Fruit fly (Drosophila melanogaster) whole organism, embryonic: ENCODE results near the gene CG43293.

ENCODE experiments used
- Antp ChIP-seq: fragments of 200-800 bp; sonication (Bioruptor generic); optimal IDR thresholded peaks from 3 replicates; lab custom pipeline; 2016; ENCODE audit warnings: missing biosample characterization, missing genetic modification characterization
- Atf3 ChIP-seq: fragments of 200-800 bp; sonication (Bioruptor generic); optimal IDR thresholded peaks from 3 replicates; lab custom pipeline; 2016; ENCODE audit warnings: missing biosample characterization, missing genetic modification characterization
- Atf6 ChIP-seq: fragments of 200-800 bp; sonication (Bioruptor generic); IDR thresholded peaks from 2 replicates; pipeline ENCODE4 v1.3.6; 2022; ENCODE audit warnings: missing biosample characterization, missing genetic modification characterization
- C15 ChIP-seq: fragments of 200-800 bp; sonication (Bioruptor generic); IDR thresholded peaks from 3 replicates; pipeline ENCODE4 v1.3.6; 2022; ENCODE audit warnings: missing biosample characterization, missing genetic modification characterization
- CG1024 ChIP-seq: fragments of 200-800 bp; sonication (Bioruptor generic); IDR thresholded peaks from 2 replicates; pipeline ENCODE4 v1.3.6; 2022; ENCODE audit warnings: missing biosample characterization, missing genetic modification characterization
- CG10267 ChIP-seq: fragments of 200-800 bp; sonication (Bioruptor generic); optimal IDR thresholded peaks from 2 replicates; lab custom pipeline; 2018; ENCODE audit warnings: missing biosample characterization, mild to moderate bottlenecking, missing genetic modification characterization, moderate library complexity
- CG10979 ChIP-seq: fragments of 200-800 bp; sonication (Bioruptor generic); optimal IDR thresholded peaks from 2 replicates; lab custom pipeline; 2018; ENCODE audit warnings: missing biosample characterization, mild to moderate bottlenecking, missing genetic modification characterization, moderate library complexity
- CG12071 ChIP-seq: fragments of 200-800 bp; sonication (Bioruptor generic); optimal IDR thresholded peaks from 3 replicates; lab custom pipeline; 2018; ENCODE audit warnings: missing biosample characterization, mild to moderate bottlenecking, missing genetic modification characterization
- CG1233 ChIP-seq: fragments of 200-800 bp; sonication (Bioruptor generic); optimal IDR thresholded peaks from 4 replicates; lab custom pipeline; 2018; ENCODE audit warnings: missing biosample characterization, mild to moderate bottlenecking, missing genetic modification characterization
- CG1832 ChIP-seq: fragments of 200-800 bp; sonication (Bioruptor generic); optimal IDR thresholded peaks from 2 replicates; lab custom pipeline; 2017; ENCODE audit warnings: missing biosample characterization, mild to moderate bottlenecking, missing genetic modification characterization, inconsistent platforms
- CG18764 ChIP-seq: fragments of 200-800 bp; sonication (Bioruptor generic); optimal IDR thresholded peaks from 3 replicates; lab custom pipeline; 2016; ENCODE audit warnings: missing biosample characterization, missing genetic modification characterization
- CG2116 ChIP-seq: fragments of 200-800 bp; sonication (Bioruptor generic); optimal IDR thresholded peaks from 3 replicates; lab custom pipeline; 2018; ENCODE audit warnings: missing biosample characterization, mild to moderate bottlenecking, missing genetic modification characterization
- CG6254 ChIP-seq: fragments of 200-800 bp; sonication (Bioruptor generic); optimal IDR thresholded peaks from 3 replicates; lab custom pipeline; 2017; ENCODE audit warnings: mild to moderate bottlenecking, missing biosample characterization, missing genetic modification reagents, missing genetic modification characterization
- CG6813 ChIP-seq: fragments of 200-800 bp; sonication (Bioruptor generic); optimal IDR thresholded peaks from 2 replicates; lab custom pipeline; 2017; ENCODE audit warnings: missing biosample characterization, missing genetic modification characterization, mild to moderate bottlenecking, moderate library complexity, missing genetic modification reagents
- CG7928 ChIP-seq: fragments of 200-800 bp; sonication (Bioruptor generic); optimal IDR thresholded peaks from 2 replicates; lab custom pipeline; 2017; ENCODE audit warnings: missing biosample characterization, mild to moderate bottlenecking, missing genetic modification characterization
- CG8089 ChIP-seq: fragments of 200-800 bp; sonication (Bioruptor generic); optimal IDR thresholded peaks from 3 replicates; lab custom pipeline; 2016; ENCODE audit warnings: missing biosample characterization, missing genetic modification characterization
- CG8359 ChIP-seq: fragments of 200-800 bp; sonication (Bioruptor generic); optimal IDR thresholded peaks from 2 replicates; lab custom pipeline; 2017; ENCODE audit warnings: missing biosample characterization, mild to moderate bottlenecking, missing genetic modification characterization, borderline replicate concordance
- CrebB ChIP-seq: fragments of 200-800 bp; sonication (Bioruptor generic); optimal IDR thresholded peaks from 3 replicates; lab custom pipeline; 2018; ENCODE audit warnings: missing biosample characterization, mild to moderate bottlenecking, missing genetic modification characterization
- Ets97D ChIP-seq: fragments of 200-800 bp; sonication (Bioruptor generic); optimal IDR thresholded peaks from 3 replicates; lab custom pipeline; 2016; ENCODE audit warnings: missing biosample characterization, missing genetic modification characterization
- HLHmδ ChIP-seq: fragments of 200-800 bp; sonication (Bioruptor generic); optimal IDR thresholded peaks from 2 replicates; lab custom pipeline; 2018; ENCODE audit warnings: missing biosample characterization, mild to moderate bottlenecking, missing genetic modification characterization, moderate library complexity
- Hey ChIP-seq: fragments of 200-800 bp; sonication (Bioruptor generic); optimal IDR thresholded peaks from 3 replicates; lab custom pipeline; 2018; ENCODE audit warnings: missing biosample characterization, mild to moderate bottlenecking, missing genetic modification characterization
- Hr3 ChIP-seq: fragments of 200-800 bp; sonication (Bioruptor generic); optimal IDR thresholded peaks from 3 replicates; lab custom pipeline; 2016; ENCODE audit warnings: missing biosample characterization, missing genetic modification characterization
- MESR4 ChIP-seq: fragments of 200-800 bp; sonication (Bioruptor generic); optimal IDR thresholded peaks from 2 replicates; lab custom pipeline; 2018; ENCODE audit warnings: missing biosample characterization, mild to moderate bottlenecking, missing genetic modification characterization, moderate library complexity
- Med ChIP-seq: fragments of 200-800 bp; sonication (Bioruptor generic); peaks from one replicate; lab custom pipeline; 2016; ENCODE audit warnings: missing biosample characterization, missing genetic modification characterization, mild to moderate bottlenecking, inconsistent platforms, moderate library complexity
- NK7.1 ChIP-seq: fragments of 200-800 bp; sonication (Bioruptor generic); optimal IDR thresholded peaks from 3 replicates; lab custom pipeline; 2016; ENCODE audit warnings: missing biosample characterization, missing genetic modification characterization
- Nf-YB ChIP-seq: fragments of 200-800 bp; sonication (Bioruptor generic); optimal IDR thresholded peaks from 3 replicates; lab custom pipeline; 2019; ENCODE audit warnings: missing biosample characterization, mild to moderate bottlenecking, missing genetic modification characterization, moderate library complexity
- Sry-β ChIP-seq: fragments of 200-800 bp; sonication (Bioruptor generic); optimal IDR thresholded peaks from 2 replicates; lab custom pipeline; 2018; ENCODE audit warnings: missing biosample characterization, mild to moderate bottlenecking, missing genetic modification characterization, moderate library complexity
- Trl ChIP-seq, 3 experiments: fragments of >200 bp in 2 of 3; fragments of 200-800 bp in 1 of 3; sonication (Bioruptor generic) in 1 of 3; optimal IDR thresholded peaks; 2 replicates in 1 of 3; 3 replicates in 2 of 3; lab custom pipeline; 2016 to 2017; ENCODE audit warnings: missing biosample characterization in 1 of 3, missing genetic modification characterization in 1 of 3
- ab ChIP-seq: fragments of 200-800 bp; sonication (Bioruptor generic); optimal IDR thresholded peaks from 2 replicates; lab custom pipeline; 2016; ENCODE audit warnings: missing biosample characterization, missing genetic modification characterization
- abd-A ChIP-seq: fragments of 200-800 bp; sonication (Bioruptor generic); optimal IDR thresholded peaks from 3 replicates; lab custom pipeline; 2019; ENCODE audit warnings: missing biosample characterization, mild to moderate bottlenecking, missing genetic modification characterization, moderate library complexity
- ara ChIP-seq: fragments of 200-800 bp; sonication (Bioruptor generic); IDR thresholded peaks from 2 replicates; pipeline ENCODE4 v1.3.6; 2022; ENCODE audit warnings: missing biosample characterization, missing genetic modification characterization
- bigmax ChIP-seq: fragments of 200-800 bp; sonication (Bioruptor generic); optimal IDR thresholded peaks from 2 replicates; lab custom pipeline; 2018; ENCODE audit warnings: missing biosample characterization, mild to moderate bottlenecking, missing genetic modification characterization
- chinmo ChIP-seq: fragments of 200-800 bp; sonication (Bioruptor generic); IDR thresholded peaks from 4 replicates; pipeline ENCODE4 v1.3.6; 2022; ENCODE audit warnings: missing biosample characterization, missing genetic modification characterization; ENCODE audit not compliant: partially characterized antibody
- fd3F ChIP-seq: fragments of 200-800 bp; sonication (Bioruptor generic); optimal IDR thresholded peaks from 2 replicates; lab custom pipeline; 2018; ENCODE audit warnings: missing biosample characterization, mild to moderate bottlenecking, missing genetic modification characterization, moderate library complexity
- fu2 ChIP-seq: fragments of 200-800 bp; sonication (Bioruptor generic); optimal IDR thresholded peaks from 2 replicates; lab custom pipeline; 2016; ENCODE audit warnings: missing biosample characterization, missing genetic modification characterization
- gem ChIP-seq: fragments of 200-800 bp; sonication (Bioruptor generic); optimal IDR thresholded peaks from 2 replicates; lab custom pipeline; 2019; ENCODE audit warnings: missing biosample characterization, mild to moderate bottlenecking, missing genetic modification characterization, moderate library complexity
- gro ChIP-seq: fragments of 200-800 bp; sonication (Bioruptor generic); optimal IDR thresholded peaks from 2 replicates; lab custom pipeline; 2016; ENCODE audit warnings: missing biosample characterization, missing genetic modification characterization
- ind ChIP-seq: fragments of 200-800 bp; sonication (Bioruptor generic); optimal IDR thresholded peaks from 3 replicates; lab custom pipeline; 2016; ENCODE audit warnings: missing biosample characterization, missing genetic modification characterization
- kni ChIP-seq: fragments of 200-800 bp; sonication (Bioruptor generic); optimal IDR thresholded peaks from 3 replicates; lab custom pipeline; 2017; ENCODE audit warnings: mild to moderate bottlenecking, missing biosample characterization, missing genetic modification reagents, missing genetic modification characterization
- luna ChIP-seq: fragments of 200-800 bp; sonication (Bioruptor generic); optimal IDR thresholded peaks from 2 replicates; lab custom pipeline; 2016; ENCODE audit warnings: missing biosample characterization, missing genetic modification characterization
- nerfin-2 ChIP-seq: fragments of 200-800 bp; sonication (Bioruptor generic); IDR thresholded peaks from 2 replicates; pipeline ENCODE4 v1.3.6; 2022; ENCODE audit warnings: missing biosample characterization, missing genetic modification characterization; ENCODE audit not compliant: partially characterized antibody
- pfk ChIP-seq: fragments of 200-800 bp; sonication (Bioruptor generic); optimal IDR thresholded peaks from 2 replicates; lab custom pipeline; 2018; ENCODE audit warnings: missing biosample characterization, mild to moderate bottlenecking, missing genetic modification characterization, moderate library complexity
- pnt ChIP-seq: fragments of 200-800 bp; sonication (Bioruptor generic); optimal IDR thresholded peaks from 3 replicates; lab custom pipeline; 2016; ENCODE audit warnings: missing biosample characterization, missing genetic modification characterization
- pros ChIP-seq: fragments of 200-800 bp; sonication (Bioruptor generic); optimal IDR thresholded peaks from 3 replicates; lab custom pipeline; 2019; ENCODE audit warnings: missing biosample characterization, mild to moderate bottlenecking, missing genetic modification characterization, moderate library complexity
- scrt ChIP-seq: fragments of 200-800 bp; sonication (Bioruptor generic); optimal IDR thresholded peaks from 2 replicates; lab custom pipeline; 2018; ENCODE audit warnings: missing biosample characterization, mild to moderate bottlenecking, missing genetic modification characterization, moderate library complexity
- tx ChIP-seq: fragments of 200-800 bp; sonication (Bioruptor generic); optimal IDR thresholded peaks from 2 replicates; lab custom pipeline; 2016; ENCODE audit warnings: missing biosample characterization, missing genetic modification characterization
- wek ChIP-seq: fragments of 200-800 bp; sonication (Bioruptor generic); optimal IDR thresholded peaks from 3 replicates; lab custom pipeline; 2018; ENCODE audit warnings: missing biosample characterization, mild to moderate bottlenecking, missing genetic modification characterization, moderate library complexity
- zen ChIP-seq: fragments of 200-800 bp; sonication (Bioruptor generic); optimal IDR thresholded peaks from 3 replicates; lab custom pipeline; 2018; ENCODE audit warnings: missing biosample characterization, mild to moderate bottlenecking, missing genetic modification characterization, moderate library complexity

Gene CG43293

DNA sequence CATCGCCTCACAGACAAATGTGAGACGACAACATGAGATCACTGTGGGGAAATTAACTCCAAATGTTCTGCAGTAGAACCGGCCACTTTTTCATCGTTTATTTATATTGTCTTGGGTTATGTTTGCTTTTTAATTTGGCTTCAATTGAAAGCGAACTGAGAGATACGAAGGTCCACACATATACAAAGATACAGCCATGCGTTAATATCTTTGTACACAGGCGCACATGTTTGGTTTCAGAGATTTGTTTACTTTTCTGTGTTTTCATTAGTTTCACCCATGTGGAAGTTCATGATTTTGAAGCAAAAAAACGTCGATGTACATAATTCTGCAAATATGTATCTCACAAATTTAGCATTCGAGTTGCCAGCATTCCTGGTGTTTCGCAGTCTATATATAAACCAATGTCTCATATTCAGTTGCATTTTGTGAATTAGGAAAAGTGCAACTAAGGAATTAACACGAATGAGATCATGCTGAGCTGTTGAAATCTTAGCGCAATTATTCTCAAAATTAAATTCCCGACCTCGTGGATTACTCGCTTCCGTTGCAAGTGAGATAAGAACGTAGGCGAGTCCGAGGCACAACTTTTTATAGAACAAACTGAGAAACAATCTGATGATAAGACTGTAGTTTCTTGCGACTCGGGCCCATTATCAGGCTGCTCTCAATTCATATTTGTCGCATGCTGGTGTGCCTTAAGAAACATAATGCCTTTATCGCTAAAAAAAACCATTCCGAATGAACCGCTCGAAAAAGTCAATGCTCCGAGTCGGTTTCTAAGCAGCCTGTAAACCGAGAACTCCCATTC, 31.2 kb downstream of the CG43293 start (continued):
- TF ChIP-seq tx (GFP tag; lab: Kevin White, UChicago) (no peak), CG10267 (tag; lab: Kevin White, UChicago) (no peak), CG10979 (tag; lab: Kevin White, UChicago) (peak; percentile 27), Antp (no peak), Med (GFP tag; lab: Kevin White, UChicago) (peak; percentile 85), zen (tag; lab: Kevin White, UChicago) (peak; percentile 58), chinmo (GFP tag; lab: Robert Waterston, UW) (0 out of 4 replicates have a peak, but pooled peaks have one; percentile 59), CG1024 (GFP tag; lab: Robert Waterston, UW) (no peak), Atf6 (GFP tag; lab: Robert Waterston, UW) (0 out of 2 replicates have a peak, but pooled peaks have one; percentile 27), Nf-YB (GFP tag; lab: Kevin White, UChicago) (peak; percentile 24), scrt (GFP tag; lab: Kevin White, UChicago) (no peak), abd-A (no peak), pnt (GFP tag; lab: Kevin White, UChicago) (no peak), CG6254 (GFP tag; lab: Kevin White, UChicago) (peak; percentile 25), CG12071 (peak; percentile 78), Sry-β (GFP tag; lab: Kevin White, UChicago) (peak; percentile 54), Hr3 (GFP tag; lab: Kevin White, UChicago) (no peak), CG18764 (GFP tag; lab: Kevin White, UChicago) (peak; percentile 30), NK7.1 (no peak), Ets97D (GFP tag; lab: Kevin White, UChicago) (no peak), CG6813 (GFP tag; lab: Kevin White, UChicago) (peak; percentile 80), CG1832 (no peak), CG8089 (no peak), ab (no peak), ind (no peak), nerfin-2 (GFP tag; lab: Robert Waterston, UW) (no peak), Trl (optimal IDR thresholded peaks at IDR 0.05; lab: Kevin White, UChicago) (no peak), Trl (GFP tag; optimal IDR thresholded peaks at IDR 0.05; lab: Kevin White, UChicago) (peak; percentile 16), CG1233 (GFP tag; lab: Kevin White, UChicago) (peak; percentile 77), Atf3 (GFP tag; lab: Kevin White, UChicago) (no peak), MESR4 (GFP tag; lab: Kevin White, UChicago) (no peak), bigmax (GFP tag; lab: Kevin White, UChicago) (peak; percentile 47), C15 (GFP tag; lab: Robert Waterston, UW) (no peak), CG7928 (GFP tag; lab: Kevin White, UChicago) (no peak), fu2 (GFP tag; lab: Kevin White, UChicago) (no peak), Hey (tag; lab: Kevin White, UChicago) (peak; percentile 33), gem (tag; lab: Kevin White, UChicago) (no peak), ara (GFP tag; lab: Robert Waterston, UW) (no peak), CrebB (tag; lab: Kevin White, UChicago) (peak; percentile 67), gro (GFP tag; lab: Kevin White, UChicago) (no peak), HLHmδ (GFP tag; lab: Kevin White, UChicago) (peak; percentile 22), CG2116 (peak; percentile 18), pfk (GFP tag; lab: Kevin White, UChicago) (peak; percentile 67), CG8359 (peak; percentile 54), wek (GFP tag; lab: Kevin White, UChicago) (peak; percentile 73), luna (GFP tag; lab: Kevin White, UChicago) (no peak), pros (GFP tag; lab: Kevin White, UChicago) (peak; percentile 58), fd3F (GFP tag; lab: Kevin White, UChicago) (no peak), kni (GFP tag; lab: Kevin White, UChicago) (peak; percentile 90)
